Worm (Caenorhabditis elegans) whole organism, L4 larva: ENCODE measurements around the gene F32D8.5.

Experiments used
- F44E2.7 ChIP-seq: fragments of 200-800 bp; sonication (Bioruptor generic); IDR thresholded peaks from 2 replicates; pipeline ENCODE4 v2.1.2; 2022; ENCODE audit warnings: missing genetic modification characterization, missing compliant biosample characterization
- R02D3.7 ChIP-seq: fragments of 150-350 bp; sonication (generic microtip); optimal IDR thresholded peaks from 3 replicates; lab custom pipeline; 2014; ENCODE audit warnings: missing biosample characterization, missing genetic modification characterization
- Y105C5A.15 ChIP-seq: fragments of 200-800 bp; sonication (Bioruptor generic); IDR thresholded peaks from 2 replicates; pipeline ENCODE4 v1.3.6; 2022; ENCODE audit warnings: missing genetic modification characterization, missing compliant biosample characterization
- Y48G9A.11 ChIP-seq: fragments of 200-800 bp; sonication (Bioruptor generic); IDR thresholded peaks from 2 replicates; pipeline ENCODE4 v1.3.6; 2022; ENCODE audit warnings: missing genetic modification reagents, missing genetic modification characterization, missing compliant biosample characterization
- aha-1 ChIP-seq: fragments of 150-350 bp; peaks from one replicate; lab custom pipeline; 2014; ENCODE audit warnings: missing biosample characterization, missing genetic modification characterization
- ama-1 ChIP-seq: fragments of 150-350 bp; optimal IDR thresholded peaks from 2 replicates; lab custom pipeline; 2014; ENCODE audit warnings: inconsistent platforms, mixed read lengths
- arid-1 ChIP-seq: fragments of 200-800 bp; sonication (Bioruptor generic); conservative IDR thresholded peaks from 2 replicates; pipeline ENCODE4 v1.3.6; 2022; ENCODE audit warnings: missing genetic modification reagents, missing genetic modification characterization, missing compliant biosample characterization
- ceh-44 ChIP-seq: fragments of 200-800 bp; sonication (Bioruptor generic); IDR thresholded peaks from 2 replicates; pipeline ENCODE4 v1.3.6; 2022; ENCODE audit warnings: missing genetic modification reagents, missing genetic modification characterization, missing compliant biosample characterization
- ceh-62 ChIP-seq: sonication (generic microtip); optimal IDR thresholded peaks from 2 replicates; lab custom pipeline; 2017; ENCODE audit warnings: missing biosample characterization, missing genetic modification characterization
- ceh-82 ChIP-seq: sonication (generic microtip); optimal IDR thresholded peaks from 2 replicates; lab custom pipeline; 2017; ENCODE audit warnings: missing biosample characterization, missing genetic modification characterization
- daf-12 ChIP-seq: fragments of 150-350 bp; optimal IDR thresholded peaks from 2 replicates; lab custom pipeline; 2014; ENCODE audit warnings: missing biosample characterization, missing genetic modification reagents, missing genetic modification characterization
- daf-16 ChIP-seq, 3 experiments: sonication (generic microtip); optimal IDR thresholded peaks; 2 replicates each; lab custom pipeline; 2016 to 2017; ENCODE audit warnings: missing genetic modification characterization in 3 of 3, missing genetic modification reagents in 3 of 3, mild to moderate bottlenecking in 2 of 3, missing compliant biosample characterization in 2 of 3, missing biosample characterization in 1 of 3, moderate library complexity in 1 of 3
- dmd-8 ChIP-seq: fragments of 200-800 bp; sonication (Bioruptor generic); IDR thresholded peaks from 2 replicates; pipeline ENCODE4 v1.3.6; 2022; ENCODE audit warnings: missing genetic modification characterization, missing compliant biosample characterization
- dpl-1 ChIP-seq: fragments of 150-350 bp; optimal IDR thresholded peaks from 2 replicates; lab custom pipeline; 2014; ENCODE audit warnings: missing biosample characterization, missing genetic modification reagents, missing genetic modification characterization
- dve-1 ChIP-seq: sonication (generic microtip); optimal IDR thresholded peaks from 2 replicates; lab custom pipeline; 2017; ENCODE audit warnings: antibody characterized with exemption, mild to moderate bottlenecking, missing genetic modification characterization, missing compliant biosample characterization; ENCODE audit not compliant: insufficient read depth
- egl-27 ChIP-seq: sonication (generic microtip); optimal IDR thresholded peaks from 3 replicates; lab custom pipeline; 2017; ENCODE audit warnings: missing biosample characterization, missing genetic modification reagents, missing genetic modification characterization
- egl-43 ChIP-seq: fragments of 200-800 bp; sonication (Bioruptor generic); IDR thresholded peaks from 2 replicates; pipeline ENCODE4 v1.3.6; 2022; ENCODE audit warnings: missing genetic modification reagents, missing genetic modification characterization, missing compliant biosample characterization
- fkh-10 ChIP-seq: fragments of 150-350 bp; optimal IDR thresholded peaks from 2 replicates; lab custom pipeline; 2014; ENCODE audit warnings: missing biosample characterization, missing genetic modification reagents, missing genetic modification characterization
- gei-8 ChIP-seq: fragments of 200-800 bp; sonication (Bioruptor generic); optimal IDR thresholded peaks from 2 replicates; lab custom pipeline; 2018; ENCODE audit warnings: mild to moderate bottlenecking, missing genetic modification characterization, missing compliant biosample characterization
- hlh-11 ChIP-seq: fragments of 200-800 bp; sonication (Bioruptor generic); optimal IDR thresholded peaks from 2 replicates; lab custom pipeline; 2018; ENCODE audit warnings: mild to moderate bottlenecking, missing genetic modification characterization, missing compliant biosample characterization
- hlh-30 ChIP-seq: sonication (generic microtip); optimal IDR thresholded peaks from 2 replicates; lab custom pipeline; 2017; ENCODE audit warnings: antibody characterized with exemption, mild to moderate bottlenecking, missing genetic modification characterization, missing compliant biosample characterization; ENCODE audit not compliant: insufficient read depth
- hmg-1.1 ChIP-seq: fragments of 200-800 bp; sonication (Bioruptor generic); IDR thresholded peaks from 2 replicates; pipeline ENCODE4 v1.3.6; 2022; ENCODE audit warnings: missing genetic modification reagents, missing genetic modification characterization, missing compliant biosample characterization
- lin-39 ChIP-seq: fragments of 150-350 bp; optimal IDR thresholded peaks from 2 replicates; lab custom pipeline; 2014; ENCODE audit warnings: missing biosample characterization, missing genetic modification reagents, missing genetic modification characterization
- lsy-2 ChIP-seq, 2 experiments: fragments of 150-350 bp in 1 of 2; sonication (generic microtip) in 1 of 2; optimal IDR thresholded peaks; 2 replicates each; lab custom pipeline; 2014 to 2017; ENCODE audit warnings: missing biosample characterization in 2 of 2, missing genetic modification characterization in 2 of 2
- madf-5 ChIP-seq, 2 experiments: fragments of 200-800 bp; sonication (Bioruptor generic); IDR thresholded peaks; 2 replicates each; pipeline ENCODE4 v1.3.6; 2022; ENCODE audit warnings: missing compliant biosample characterization in 2 of 2, missing genetic modification characterization in 2 of 2
- madf-9 ChIP-seq: fragments of 200-800 bp; sonication (Bioruptor generic); conservative IDR thresholded peaks from 2 replicates; pipeline ENCODE4 v1.3.6; 2022; ENCODE audit warnings: missing genetic modification reagents, missing genetic modification characterization, missing compliant biosample characterization
- mep-1 ChIP-seq: fragments of 150-350 bp; sonication (generic microtip); optimal IDR thresholded peaks from 3 replicates; lab custom pipeline; 2014; ENCODE audit warnings: missing biosample characterization, missing genetic modification characterization
- mes-2 ChIP-seq: sonication (generic microtip); optimal IDR thresholded peaks from 2 replicates; lab custom pipeline; 2016; ENCODE audit warnings: missing genotype, mild to moderate bottlenecking, missing genetic modification characterization, missing compliant biosample characterization; ENCODE audit not compliant: poor library complexity, severe bottlenecking
- mxl-2 ChIP-seq: fragments of 200-800 bp; sonication (Bioruptor generic); conservative IDR thresholded peaks from 2 replicates; pipeline ENCODE4 v1.3.6; 2022; ENCODE audit warnings: missing genetic modification reagents, missing genetic modification characterization, missing compliant biosample characterization
- mxl-3 ChIP-seq: fragments of 200-800 bp; sonication (Bioruptor generic); optimal IDR thresholded peaks from 2 replicates; lab custom pipeline; 2018; ENCODE audit warnings: mild to moderate bottlenecking, missing genetic modification characterization, missing compliant biosample characterization
- nhr-11 ChIP-seq: fragments of 150-350 bp; optimal IDR thresholded peaks from 2 replicates; lab custom pipeline; 2014; ENCODE audit warnings: missing biosample characterization, missing genetic modification characterization
- nhr-25 ChIP-seq: sonication (generic microtip); optimal IDR thresholded peaks from 2 replicates; lab custom pipeline; 2017; ENCODE audit warnings: missing genetic modification characterization, mild to moderate bottlenecking, missing compliant biosample characterization, antibody characterized with exemption, moderate library complexity, borderline replicate concordance; ENCODE audit not compliant: insufficient read depth
- nhr-41 ChIP-seq: fragments of 200-800 bp; sonication (Bioruptor generic); IDR thresholded peaks from 2 replicates; pipeline ENCODE4 v1.3.6; 2022; ENCODE audit warnings: missing genetic modification reagents, missing genetic modification characterization, missing compliant biosample characterization
- nhr-42 ChIP-seq: fragments of 200-800 bp; sonication (Bioruptor generic); IDR thresholded peaks from 2 replicates; pipeline ENCODE4 v1.3.6; 2022; ENCODE audit warnings: missing genetic modification characterization, missing compliant biosample characterization
- nhr-48 ChIP-seq: sonication (generic microtip); optimal IDR thresholded peaks from 2 replicates; lab custom pipeline; 2016; ENCODE audit warnings: mild to moderate bottlenecking, missing genetic modification characterization, missing compliant biosample characterization
- php-3 ChIP-seq: fragments of 200-800 bp; sonication (Bioruptor generic); IDR thresholded peaks from 2 replicates; pipeline ENCODE4 v1.3.6; 2022; ENCODE audit warnings: missing genetic modification reagents, missing genetic modification characterization, missing compliant biosample characterization
- rbr-2 ChIP-seq: sonication (generic microtip); optimal IDR thresholded peaks from 2 replicates; lab custom pipeline; 2016; ENCODE audit warnings: missing genotype, missing genetic modification characterization, missing compliant biosample characterization
- spr-3 ChIP-seq: fragments of 200-800 bp; sonication (Bioruptor generic); optimal IDR thresholded peaks from 2 replicates; lab custom pipeline; 2018; ENCODE audit warnings: mild to moderate bottlenecking, missing genetic modification characterization, missing compliant biosample characterization
- tra-1 ChIP-seq: fragments of 200-800 bp; sonication (Bioruptor generic); IDR thresholded peaks from 2 replicates; pipeline ENCODE4 v1.3.6; 2022; ENCODE audit warnings: missing genetic modification reagents, missing genetic modification characterization, missing compliant biosample characterization
- vab-7 ChIP-seq: fragments of 200-800 bp; sonication (Bioruptor generic); IDR thresholded peaks from 2 replicates; pipeline ENCODE4 v1.3.6; 2022; ENCODE audit warnings: missing genetic modification reagents, missing genetic modification characterization, missing compliant biosample characterization
- zag-1 ChIP-seq: fragments of 150-350 bp; optimal IDR thresholded peaks from 2 replicates; lab custom pipeline; 2014; ENCODE audit warnings: missing biosample characterization, missing genetic modification characterization

Gene F32D8.5

ce11 chrV:10923229-10923628 is 28.6 kb downstream of the F32D8.5 start, which contains the start of gene F58B4.7:
Gene F58B4.7, minus strand, starts transcription at chrV:10923329.
- no peak for TF ChIP-seq daf-16 (GFP tag; optimal IDR thresholded peaks at IDR 0.05; lab: Kevin White, UChicago)
- no peak for TF ChIP-seq daf-16 (tag; optimal IDR thresholded peaks at IDR 0.05; lab: Kevin White, UChicago)
- peak; percentile 12 for TF ChIP-seq aha-1 (tag; lab: Kevin White, UChicago)
- TF ChIP-seq hlh-11: no peak
- TF ChIP-seq nhr-11 (tag; lab: Kevin White, UChicago): no peak

- TF ChIP-seq dve-1: no peak
- TF ChIP-seq, all 104 proteins: peak for 0
These were observed 30.1 kb downstream of the F32D8.5 start, which contains the start of gene F58B4.6 for ce11 chrV:10924731-10925130. Gene F58B4.6, plus strand, starts transcription at chrV:10925031.

- TF ChIP-seq egl-43 (GFP tag; lab: Robert Waterston, UW) (no peak), nhr-48 (no peak), ceh-82 (no peak), daf-12 (tag; lab: Kevin White, UChicago) (no peak), R02D3.7 (no peak), madf-9 (GFP tag; lab: Robert Waterston, UW) (no peak), F44E2.7 (GFP tag; lab: Robert Waterston, UW) (no peak), ama-1 (lab: Kevin White, UChicago) (no peak), mxl-2 (no peak), hmg-1.1 (GFP tag; lab: Robert Waterston, UW) (no peak)
- TF ChIP-seq, all 104 proteins: peak for 0
These were observed 31.1 kb downstream of the F32D8.5 start for ce11 chrV:10925658-10926057.

ce11 chrV:10929511-10929910 is 34.9 kb downstream of the F32D8.5 start, which contains the start of gene F58B4.3:
Gene F58B4.3, plus strand, starts transcription at chrV:10929811.
- TF ChIP-seq daf-12 (tag; lab: Kevin White, UChicago) (no peak), lin-39 (tag; lab: Kevin White, UChicago) (no peak), rbr-2 (tag; lab: Kevin White, UChicago) (no peak), gei-8 (GFP tag; lab: Kevin White, UChicago) (no peak), lsy-2 (tag; optimal IDR thresholded peaks at IDR 0.05; lab: Kevin White, UChicago) (no peak), fkh-10 (GFP tag; lab: Kevin White, UChicago) (no peak), ceh-62 (tag; lab: Kevin White, UChicago) (no peak), zag-1 (no peak), mep-1 (tag; lab: Kevin White, UChicago) (no peak), nhr-42 (GFP tag; lab: Robert Waterston, UW) (no peak), hmg-1.1 (GFP tag; lab: Robert Waterston, UW) (no peak), vab-7 (GFP tag; lab: Robert Waterston, UW) (no peak), nhr-48 (no peak), egl-27 (no peak)

- TF ChIP-seq madf-5 (GFP tag; IDR thresholded peaks at IDR 0.05; lab: Robert Waterston, UW): no peak
- no peak for TF ChIP-seq Y105C5A.15 (GFP tag; lab: Robert Waterston, UW)
- TF ChIP-seq hlh-30 (tag; lab: Kevin White, UChicago): no peak
- TF ChIP-seq ceh-82: no peak
- TF ChIP-seq mes-2 (tag; lab: Kevin White, UChicago): no peak
- no peak for TF ChIP-seq mxl-3 (GFP tag; lab: Kevin White, UChicago)
- no peak for TF ChIP-seq ceh-44 (GFP tag; lab: Robert Waterston, UW)
- no peak for TF ChIP-seq dpl-1 (GFP tag; lab: Kevin White, UChicago)
- no peak for TF ChIP-seq php-3 (GFP tag; lab: Robert Waterston, UW)
- no peak for TF ChIP-seq mxl-2
- no peak for TF ChIP-seq tra-1 (GFP tag; lab: Robert Waterston, UW)
- TF ChIP-seq hlh-11: no peak
- TF ChIP-seq dmd-8 (GFP tag; lab: Robert Waterston, UW): no peak
- no peak for TF ChIP-seq arid-1 (GFP tag; lab: Robert Waterston, UW)
- no peak for TF ChIP-seq nhr-25 (tag; lab: Kevin White, UChicago)
- no peak for TF ChIP-seq spr-3 (GFP tag; lab: Kevin White, UChicago)
- no peak for TF ChIP-seq fkh-10 (GFP tag; lab: Kevin White, UChicago)
- TF ChIP-seq Y48G9A.11: no peak
- no peak for TF ChIP-seq nhr-41
These were observed 36.6 kb downstream of the F32D8.5 start, which contains the start of gene scvp-1 for ce11 chrV:10931189-10931588. Gene scvp-1, minus strand, starts transcription at chrV:10931289.
